Fruit fly (Drosophila melanogaster): ENCODE measurements around the gene CG14712.

CG14712 gene

DNA sequence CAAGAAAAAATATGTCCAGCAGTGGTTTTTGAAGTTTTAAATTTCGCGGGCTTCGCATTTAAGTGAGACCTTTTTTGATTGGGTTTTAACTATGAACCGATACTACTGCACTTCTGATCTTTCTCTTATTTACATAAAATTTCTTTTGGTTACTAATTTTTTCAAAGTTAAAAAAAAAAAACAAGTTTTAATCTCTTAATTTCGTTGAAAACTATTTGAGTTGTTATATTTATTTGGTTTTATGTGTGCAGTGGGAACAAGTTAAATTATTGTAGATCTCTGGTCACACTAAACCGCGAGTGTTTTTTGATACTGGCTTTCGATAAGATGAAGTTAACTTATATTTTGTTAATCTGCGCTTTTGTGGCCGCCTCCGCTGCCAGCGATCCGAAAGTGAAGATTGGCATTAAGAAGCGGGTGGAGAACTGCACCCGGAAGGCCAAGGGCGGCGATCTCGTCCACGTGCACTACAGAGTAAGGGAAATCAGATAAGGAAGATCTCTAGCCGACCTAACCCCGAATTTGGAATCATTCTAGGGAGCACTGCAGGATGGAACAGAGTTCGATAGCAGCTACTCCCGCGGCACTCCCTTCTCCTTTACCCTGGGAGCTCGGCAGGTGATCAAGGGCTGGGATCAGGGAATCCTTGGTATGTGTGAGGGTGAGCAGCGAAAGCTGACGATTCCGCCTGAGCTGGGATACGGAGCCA, 45.5 kb downstream of the CG14712 start, which contains the start of gene CG14715 (continued):
- no peak for TF ChIP-seq fru (optimal IDR thresholded peaks at IDR 0.05)
- TF ChIP-seq dpn (GFP tag; optimal IDR thresholded peaks at IDR 0.05) = peak; percentile 42 to 52
- peak; percentile 8 for TF ChIP-seq CG18764 (GFP tag; optimal IDR thresholded peaks at IDR 0.05)
- no peak for TF ChIP-seq crol (GFP tag; IDR thresholded peaks at IDR 0.05)
- no peak for TF ChIP-seq usp (GFP tag; optimal IDR thresholded peaks at IDR 0.05)
- no peak for TF ChIP-seq CG5180 (GFP tag; optimal IDR thresholded peaks at IDR 0.05)
- TF ChIP-seq mam (GFP tag; optimal IDR thresholded peaks at IDR 0.05) = peak; percentile 44
- TF ChIP-seq Side (GFP tag; optimal IDR thresholded peaks at IDR 0.05) = peak; percentile 39
- no peak for TF ChIP-seq Ada2b (GFP tag; IDR thresholded peaks at IDR 0.05)
- no peak for TF ChIP-seq klu (GFP tag; IDR thresholded peaks at IDR 0.05)
- no peak for TF ChIP-seq pan (optimal IDR thresholded peaks at IDR 0.05)
- peak in 1 of 2 experiments; percentile 58 for TF ChIP-seq pan (GFP tag; optimal IDR thresholded peaks at IDR 0.05 in 1 of 2, IDR thresholded peaks at IDR 0.05 in 1 of 2)
- TF ChIP-seq HHEX (GFP tag; optimal IDR thresholded peaks at IDR 0.05) = no peak
- TF ChIP-seq sr (GFP tag; IDR thresholded peaks at IDR 0.05) = no peak
- peak; percentile 16 for TF ChIP-seq CG10979 (tag; optimal IDR thresholded peaks at IDR 0.05)
- peak; percentile 42 for TF ChIP-seq Hr3 (GFP tag; optimal IDR thresholded peaks at IDR 0.05)
- TF ChIP-seq zen2 (GFP tag; IDR thresholded peaks at IDR 0.05; ENCODE audit: partially characterized antibody) = no peak
- TF ChIP-seq CG13424 (tag; optimal IDR thresholded peaks at IDR 0.05) = peak; percentile 51
- peak; percentile 23 for TF ChIP-seq CTCF (GFP tag; optimal IDR thresholded peaks at IDR 0.05)
- TF ChIP-seq CG14441 (GFP tag; IDR thresholded peaks at IDR 0.05) = peak; percentile 63
- TF ChIP-seq CG5953 (GFP tag; IDR thresholded peaks at IDR 0.05) = no peak
- peak; percentile 55 for TF ChIP-seq CG30020 (tag; optimal IDR thresholded peaks at IDR 0.05)
- peak; percentile 1 for TF ChIP-seq CG7786 (GFP tag; optimal IDR thresholded peaks at IDR 0.05)
- no peak for TF ChIP-seq CG18619 (GFP tag; optimal IDR thresholded peaks at IDR 0.05)
- TF ChIP-seq MESR4 (GFP tag; optimal IDR thresholded peaks at IDR 0.05) = peak; percentile 49
- TF ChIP-seq ab (GFP tag; optimal IDR thresholded peaks at IDR 0.05) = no peak
- peak; percentile 59 for TF ChIP-seq Hsf (GFP tag; optimal IDR thresholded peaks at IDR 0.05)
- peak; percentile 45; the same call in 1 of the 2 replicates for TF ChIP-seq ttk (GFP tag; IDR thresholded peaks at IDR 0.05)
- peak; percentile 55 for TF ChIP-seq pnt (GFP tag; optimal IDR thresholded peaks at IDR 0.05)
- no peak for TF ChIP-seq chinmo (GFP tag; IDR thresholded peaks at IDR 0.05; ENCODE audit: partially characterized antibody)
- no peak for TF ChIP-seq HLHmδ (GFP tag; optimal IDR thresholded peaks at IDR 0.05)
- no peak for TF ChIP-seq pros (GFP tag; optimal IDR thresholded peaks at IDR 0.05)
- no peak for TF ChIP-seq ap (GFP tag; IDR thresholded peaks at IDR 0.05)
- TF ChIP-seq yki (optimal IDR thresholded peaks at IDR 0.05) = no peak
- no peak for TF ChIP-seq dati (GFP tag; IDR thresholded peaks at IDR 0.05)
- TF ChIP-seq peb (GFP tag; IDR thresholded peaks at IDR 0.05) = no peak
- TF ChIP-seq CG34422 (GFP tag; IDR thresholded peaks at IDR 0.05) = no peak
- no peak for TF ChIP-seq CG31224 (GFP tag; IDR thresholded peaks at IDR 0.05)
- TF ChIP-seq CG7745 (tag; optimal IDR thresholded peaks at IDR 0.05) = no peak
- TF ChIP-seq CG10431 (GFP tag; optimal IDR thresholded peaks at IDR 0.05) = no peak
- no peak for TF ChIP-seq Spps (tag; optimal IDR thresholded peaks at IDR 0.05)
- peak; percentile 42 for TF ChIP-seq CG12155 (GFP tag; optimal IDR thresholded peaks at IDR 0.05)
- TF ChIP-seq CG11696 (GFP tag; IDR thresholded peaks at IDR 0.05) = no peak
- peak; percentile 41 for TF ChIP-seq CG15696 (tag; optimal IDR thresholded peaks at IDR 0.05)
- TF ChIP-seq Hr78 (GFP tag; optimal IDR thresholded peaks at IDR 0.05) = no peak
- peak; percentile 29 for TF ChIP-seq Dad (GFP tag; optimal IDR thresholded peaks at IDR 0.05)
- peak; percentile 40 for TF ChIP-seq Dip3 (GFP tag; optimal IDR thresholded peaks at IDR 0.05)
- peak; percentile 85 for TF ChIP-seq gfzf (GFP tag; optimal IDR thresholded peaks at IDR 0.05)
- peak; percentile 25 for TF ChIP-seq Sin3A (optimal IDR thresholded peaks at IDR 0.05)
- peak; percentile 65 for TF ChIP-seq trem (tag; optimal IDR thresholded peaks at IDR 0.05)
- no peak for TF ChIP-seq CG8089 (GFP tag; optimal IDR thresholded peaks at IDR 0.05)
- no peak for TF ChIP-seq B-H2 (GFP tag; optimal IDR thresholded peaks at IDR 0.05)

All from whole organism, embryonic.